Fruit fly (Drosophila melanogaster) whole organism, embryonic: ENCODE results near the gene Jhbp1.

ENCODE experiments used
- Antp ChIP-seq: fragments of 200-800 bp; sonication (Bioruptor generic); optimal IDR thresholded peaks from 3 replicates; lab custom pipeline; 2016; ENCODE audit warnings: missing biosample characterization, missing genetic modification characterization
- Atf6 ChIP-seq: fragments of 200-800 bp; sonication (Bioruptor generic); IDR thresholded peaks from 2 replicates; pipeline ENCODE4 v1.3.6; 2022; ENCODE audit warnings: missing biosample characterization, missing genetic modification characterization
- Blimp-1 ChIP-seq: fragments of 200-800 bp; sonication (Bioruptor generic); optimal IDR thresholded peaks from 3 replicates; lab custom pipeline; 2018; ENCODE audit warnings: missing biosample characterization, missing genetic modification characterization, mild to moderate bottlenecking, moderate library complexity, missing genetic modification reagents
- Bteb2 ChIP-seq: fragments of 200-800 bp; sonication (Bioruptor generic); optimal IDR thresholded peaks from 2 replicates; lab custom pipeline; 2016; ENCODE audit warnings: missing biosample characterization, missing genetic modification characterization
- CG10654 ChIP-seq: fragments of 200-800 bp; sonication (Bioruptor generic); optimal IDR thresholded peaks from 2 replicates; lab custom pipeline; 2016; ENCODE audit warnings: missing biosample characterization, missing genetic modification characterization
- CG10959 ChIP-seq: fragments of 200-800 bp; sonication (Bioruptor generic); IDR thresholded peaks from 2 replicates; pipeline ENCODE4 v1.3.6; 2022; ENCODE audit warnings: missing biosample characterization, missing genetic modification characterization
- CG11247 ChIP-seq: fragments of 200-800 bp; sonication (Bioruptor generic); IDR thresholded peaks from 2 replicates; pipeline ENCODE4 v1.3.6; 2022; ENCODE audit warnings: missing biosample characterization, missing genetic modification characterization
- CG13894 ChIP-seq: fragments of 200-800 bp; sonication (Bioruptor generic); optimal IDR thresholded peaks from 3 replicates; lab custom pipeline; 2018; ENCODE audit warnings: missing biosample characterization, mild to moderate bottlenecking, missing genetic modification characterization, moderate library complexity
- CG1603 ChIP-seq: fragments of 200-800 bp; sonication (Bioruptor generic); optimal IDR thresholded peaks from 2 replicates; lab custom pipeline; 2019; ENCODE audit warnings: missing biosample characterization, mild to moderate bottlenecking, missing genetic modification characterization, moderate library complexity
- CG16779 ChIP-seq: fragments of 200-800 bp; sonication (Bioruptor generic); IDR thresholded peaks from 2 replicates; pipeline ENCODE4 v1.3.6; 2022; ENCODE audit warnings: missing biosample characterization, missing genetic modification characterization
- CG17829 ChIP-seq: fragments of 200-800 bp; optimal IDR thresholded peaks from 2 replicates; lab custom pipeline; 2019; ENCODE audit warnings: missing biosample characterization, mild to moderate bottlenecking, missing genetic modification characterization, moderate library complexity
- CG18764 ChIP-seq: fragments of 200-800 bp; sonication (Bioruptor generic); optimal IDR thresholded peaks from 3 replicates; lab custom pipeline; 2016; ENCODE audit warnings: missing biosample characterization, missing genetic modification characterization
- CG2199 ChIP-seq: fragments of 200-800 bp; sonication (Bioruptor generic); IDR thresholded peaks from 3 replicates; pipeline ENCODE4 v1.3.6; 2022; ENCODE audit warnings: missing biosample characterization, missing genetic modification characterization
- CG30403 ChIP-seq: fragments of 200-800 bp; sonication (Bioruptor generic); optimal IDR thresholded peaks from 3 replicates; lab custom pipeline; 2016; ENCODE audit warnings: missing biosample characterization, missing genetic modification characterization
- CG32772 ChIP-seq: fragments of 200-800 bp; sonication (Bioruptor generic); IDR thresholded peaks from 2 replicates; pipeline ENCODE4 v1.3.6; 2022; ENCODE audit warnings: missing biosample characterization, missing genetic modification characterization
- CG33557 ChIP-seq: fragments of 200-800 bp; sonication (Bioruptor generic); optimal IDR thresholded peaks from 2 replicates; lab custom pipeline; 2019; ENCODE audit warnings: missing biosample characterization, mild to moderate bottlenecking, missing genetic modification characterization, moderate library complexity
- CG3838 ChIP-seq: fragments of 200-800 bp; sonication (Bioruptor generic); optimal IDR thresholded peaks from 3 replicates; lab custom pipeline; 2016; ENCODE audit warnings: missing biosample characterization, missing genetic modification characterization
- CG6683 ChIP-seq: fragments of 200-800 bp; sonication (Bioruptor generic); optimal IDR thresholded peaks from 2 replicates; lab custom pipeline; 2017; ENCODE audit warnings: missing biosample characterization, mild to moderate bottlenecking, missing genetic modification characterization, missing genetic modification reagents
- CG9215 ChIP-seq: fragments of 200-800 bp; sonication (Bioruptor generic); IDR thresholded peaks from 2 replicates; pipeline ENCODE4 v1.3.6; 2022; ENCODE audit warnings: missing biosample characterization, missing genetic modification characterization
- CG9727 ChIP-seq: fragments of 200-800 bp; sonication (Bioruptor generic); optimal IDR thresholded peaks from 3 replicates; lab custom pipeline; 2017; ENCODE audit warnings: missing biosample characterization, mild to moderate bottlenecking, missing genetic modification characterization
- CG9876 ChIP-seq: fragments of 200-800 bp; sonication (Bioruptor generic); optimal IDR thresholded peaks from 2 replicates; lab custom pipeline; 2016; ENCODE audit warnings: missing biosample characterization, missing genetic modification characterization
- CHES-1-like ChIP-seq: fragments of 200-800 bp; sonication (Bioruptor generic); optimal IDR thresholded peaks from 2 replicates; lab custom pipeline; 2016; ENCODE audit warnings: missing biosample characterization, missing genetic modification characterization
- Dbx ChIP-seq: fragments of 200-800 bp; sonication (Bioruptor generic); IDR thresholded peaks from 3 replicates; pipeline ENCODE4 v1.3.6; 2022; ENCODE audit warnings: missing biosample characterization, missing genetic modification characterization
- Ets65A ChIP-seq: fragments of 200-800 bp; sonication (Bioruptor generic); peaks from one replicate; lab custom pipeline; 2016; ENCODE audit warnings: missing biosample characterization, missing genetic modification characterization
- GATAe ChIP-seq: fragments of 200-800 bp; sonication (Bioruptor generic); conservative IDR thresholded peaks from 2 replicates; pipeline ENCODE4 v1.3.6; 2022; ENCODE audit warnings: missing biosample characterization, missing genetic modification characterization
- Hand ChIP-seq: fragments of 200-800 bp; sonication (Bioruptor generic); optimal IDR thresholded peaks from 2 replicates; lab custom pipeline; 2017; ENCODE audit warnings: mild to moderate bottlenecking, missing biosample characterization, missing genetic modification reagents, missing genetic modification characterization
- Hr3 ChIP-seq: fragments of 200-800 bp; sonication (Bioruptor generic); optimal IDR thresholded peaks from 3 replicates; lab custom pipeline; 2016; ENCODE audit warnings: missing biosample characterization, missing genetic modification characterization
- Hr78 ChIP-seq, 2 experiments: fragments of 200-800 bp in 1 of 2; fragments of >200 bp in 1 of 2; sonication (Bioruptor generic) in 1 of 2; optimal IDR thresholded peaks; 2 replicates each; lab custom pipeline; 2017 to 2019; ENCODE audit warnings: missing biosample characterization in 2 of 2, missing genetic modification characterization in 2 of 2, mild to moderate bottlenecking in 1 of 2, moderate library complexity in 1 of 2
- MESR4 ChIP-seq: fragments of 200-800 bp; sonication (Bioruptor generic); optimal IDR thresholded peaks from 2 replicates; lab custom pipeline; 2018; ENCODE audit warnings: missing biosample characterization, mild to moderate bottlenecking, missing genetic modification characterization, moderate library complexity
- Med ChIP-seq: fragments of 200-800 bp; sonication (Bioruptor generic); peaks from one replicate; lab custom pipeline; 2016; ENCODE audit warnings: missing biosample characterization, missing genetic modification characterization, mild to moderate bottlenecking, inconsistent platforms, moderate library complexity
- NK7.1 ChIP-seq: fragments of 200-800 bp; sonication (Bioruptor generic); optimal IDR thresholded peaks from 3 replicates; lab custom pipeline; 2016; ENCODE audit warnings: missing biosample characterization, missing genetic modification characterization
- TFAM ChIP-seq: fragments of 200-800 bp; sonication (Bioruptor generic); optimal IDR thresholded peaks from 2 replicates; lab custom pipeline; 2017; ENCODE audit warnings: missing biosample characterization, missing genetic modification characterization, inconsistent platforms
- YL-1 ChIP-seq: fragments of 200-800 bp; sonication (Bioruptor generic); optimal IDR thresholded peaks from 3 replicates; lab custom pipeline; 2017; ENCODE audit warnings: missing biosample characterization, mild to moderate bottlenecking, missing genetic modification characterization
- ase ChIP-seq: fragments of 200-800 bp; sonication (Bioruptor generic); IDR thresholded peaks from 3 replicates; pipeline ENCODE4 v1.3.6; 2022; ENCODE audit warnings: missing biosample characterization, missing genetic modification characterization
- az2 ChIP-seq: fragments of 200-800 bp; sonication (Bioruptor generic); optimal IDR thresholded peaks from 3 replicates; lab custom pipeline; 2016; ENCODE audit warnings: missing biosample characterization, missing genetic modification characterization
- bbx ChIP-seq: fragments of 200-800 bp; sonication (Bioruptor generic); IDR thresholded peaks from 2 replicates; pipeline ENCODE4 v1.3.6; 2022; ENCODE audit warnings: missing biosample characterization, missing genetic modification characterization; ENCODE audit not compliant: partially characterized antibody
- cad ChIP-seq: fragments of >200 bp; optimal IDR thresholded peaks from 2 replicates; lab custom pipeline; 2017; ENCODE audit warnings: missing biosample characterization, missing genetic modification characterization
- corto ChIP-seq: fragments of 200-800 bp; sonication (Bioruptor generic); optimal IDR thresholded peaks from 2 replicates; lab custom pipeline; 2016; ENCODE audit warnings: missing biosample characterization, mild to moderate bottlenecking, missing genetic modification characterization, moderate library complexity
- croc ChIP-seq: fragments of 200-800 bp; sonication (Bioruptor generic); conservative IDR thresholded peaks from 3 replicates; pipeline ENCODE4 v1.3.6; 2022; ENCODE audit warnings: missing biosample characterization, missing genetic modification characterization
- dan ChIP-seq: fragments of 200-800 bp; sonication (Bioruptor generic); IDR thresholded peaks from 2 replicates; pipeline ENCODE4 v1.3.6; 2022; ENCODE audit warnings: missing biosample characterization, missing genetic modification characterization
- fd102C ChIP-seq: fragments of 200-800 bp; sonication (Bioruptor generic); optimal IDR thresholded peaks from 2 replicates; lab custom pipeline; 2018; ENCODE audit warnings: missing biosample characterization, mild to moderate bottlenecking, missing genetic modification characterization, moderate library complexity
- fu2 ChIP-seq: fragments of 200-800 bp; sonication (Bioruptor generic); optimal IDR thresholded peaks from 2 replicates; lab custom pipeline; 2016; ENCODE audit warnings: missing biosample characterization, missing genetic modification characterization
- gt ChIP-seq: fragments of 200-800 bp; sonication (Bioruptor generic); IDR thresholded peaks from 2 replicates; pipeline ENCODE4 v1.3.6; 2022; ENCODE audit warnings: missing biosample characterization, missing genetic modification characterization
- hbn ChIP-seq: fragments of 200-800 bp; sonication (Bioruptor generic); IDR thresholded peaks from 2 replicates; pipeline ENCODE4 v1.3.6; 2022; ENCODE audit warnings: missing biosample characterization, missing genetic modification characterization; ENCODE audit not compliant: partially characterized antibody
- mam ChIP-seq: fragments of 200-800 bp; sonication (Bioruptor generic); optimal IDR thresholded peaks from 3 replicates; lab custom pipeline; 2016; ENCODE audit warnings: missing biosample characterization, missing genetic modification characterization
- mld ChIP-seq: fragments of 200-800 bp; sonication (Bioruptor generic); IDR thresholded peaks from 3 replicates; pipeline ENCODE4 v1.3.6; 2022; ENCODE audit warnings: missing biosample characterization, missing genetic modification characterization; ENCODE audit not compliant: partially characterized antibody
- nom ChIP-seq: fragments of 200-800 bp; sonication (Bioruptor generic); optimal IDR thresholded peaks from 2 replicates; lab custom pipeline; 2017; ENCODE audit warnings: missing biosample characterization, missing genetic modification characterization, mild to moderate bottlenecking, moderate library complexity, missing genetic modification reagents
- pfk ChIP-seq: fragments of 200-800 bp; sonication (Bioruptor generic); optimal IDR thresholded peaks from 2 replicates; lab custom pipeline; 2018; ENCODE audit warnings: missing biosample characterization, mild to moderate bottlenecking, missing genetic modification characterization, moderate library complexity
- row ChIP-seq: fragments of 200-800 bp; sonication (Bioruptor generic); IDR thresholded peaks from 3 replicates; pipeline ENCODE4 v1.3.6; 2022; ENCODE audit warnings: missing biosample characterization, missing genetic modification characterization
- tx ChIP-seq: fragments of 200-800 bp; sonication (Bioruptor generic); optimal IDR thresholded peaks from 2 replicates; lab custom pipeline; 2016; ENCODE audit warnings: missing biosample characterization, missing genetic modification characterization
- usp ChIP-seq: fragments of >200 bp; optimal IDR thresholded peaks from 2 replicates; lab custom pipeline; 2017; ENCODE audit warnings: missing biosample characterization, missing genetic modification characterization
- vfl ChIP-seq: fragments of 200-800 bp; sonication (Bioruptor generic); optimal IDR thresholded peaks from 2 replicates; lab custom pipeline; 2016; ENCODE audit warnings: missing biosample characterization, missing genetic modification characterization

Gene Jhbp1

DNA sequence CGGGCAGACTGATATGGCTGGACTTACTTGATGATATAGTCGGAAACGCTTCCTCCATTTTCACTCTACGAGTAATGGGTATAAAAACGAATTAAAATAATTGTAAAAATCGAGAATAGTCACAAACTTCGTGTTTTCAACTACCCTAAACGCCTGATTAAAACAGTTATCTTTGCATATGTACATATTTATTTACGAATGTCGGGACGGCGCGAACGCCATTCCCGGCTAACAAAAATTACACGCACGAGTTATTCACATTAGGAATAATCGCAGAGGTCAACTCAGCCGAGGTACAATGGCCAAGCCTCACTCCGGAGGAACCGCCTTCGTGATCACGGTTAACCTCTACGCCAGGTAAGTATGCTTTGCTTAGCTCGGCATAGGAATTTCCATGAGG, 17.5 kb upstream of the Jhbp1 start (continued):
- no peak for TF ChIP-seq CG9876 (GFP tag; lab: Kevin White, UChicago)
- no peak for TF ChIP-seq YL-1 (GFP tag; lab: Kevin White, UChicago)
- TF ChIP-seq Ets65A, result peak; percentile 5
- TF ChIP-seq TFAM (GFP tag; lab: Kevin White, UChicago), result no peak
- TF ChIP-seq Med (GFP tag; lab: Kevin White, UChicago), result peak; percentile 72
- no peak for TF ChIP-seq CG10654
- TF ChIP-seq CG10959 (GFP tag; lab: Robert Waterston, UW), result 0 out of 2 replicates have a peak, but pooled peaks have one; percentile 38
- TF ChIP-seq vfl (GFP tag; lab: Kevin White, UChicago), result no peak
- no peak for TF ChIP-seq CG9215 (GFP tag; lab: Robert Waterston, UW)
- TF ChIP-seq CG18764 (GFP tag; lab: Kevin White, UChicago), result no peak
- no peak for TF ChIP-seq CG1603 (tag; lab: Kevin White, UChicago)
- TF ChIP-seq Hr78 (GFP tag; optimal IDR thresholded peaks at IDR 0.05; lab: Kevin White, UChicago), result no peak
- no peak for TF ChIP-seq CG13894 (tag; lab: Kevin White, UChicago)
- TF ChIP-seq CG32772, result no peak
- TF ChIP-seq fu2 (GFP tag; lab: Kevin White, UChicago), result no peak
- peak; percentile 28 for TF ChIP-seq CG17829 (tag; lab: Kevin White, UChicago)
- peak; percentile 10; the same call in 1 of the 2 replicates for TF ChIP-seq Atf6 (GFP tag; lab: Robert Waterston, UW)
- no peak for TF ChIP-seq cad (GFP tag; lab: Kevin White, UChicago)
- TF ChIP-seq bbx (GFP tag; lab: Robert Waterston, UW), result peak; percentile 14; the same call in 1 of the 2 replicates
- TF ChIP-seq ase (GFP tag; lab: Robert Waterston, UW), result no peak
- no peak for TF ChIP-seq NK7.1 (GFP tag; lab: Kevin White, UChicago)
- TF ChIP-seq nom (GFP tag; lab: Kevin White, UChicago), result no peak
- no peak for TF ChIP-seq CG30403 (GFP tag; lab: Kevin White, UChicago)
- TF ChIP-seq Bteb2 (GFP tag; lab: Kevin White, UChicago), result no peak
- no peak for TF ChIP-seq mld (GFP tag; lab: Robert Waterston, UW)
- TF ChIP-seq CG6683 (GFP tag; lab: Kevin White, UChicago), result no peak
- TF ChIP-seq tx (GFP tag; lab: Kevin White, UChicago), result no peak
- TF ChIP-seq Hr3, result no peak
- no peak for TF ChIP-seq croc (GFP tag; lab: Robert Waterston, UW)
- TF ChIP-seq Dbx (GFP tag; lab: Robert Waterston, UW), result no peak
- TF ChIP-seq Antp (GFP tag; lab: Kevin White, UChicago), result peak; percentile 13
- no peak for TF ChIP-seq pfk
- no peak for TF ChIP-seq Blimp-1
- no peak for TF ChIP-seq GATAe (GFP tag; lab: Robert Waterston, UW)
- no peak for TF ChIP-seq CG3838
- TF ChIP-seq mam (GFP tag; lab: Kevin White, UChicago), result no peak
- no peak for TF ChIP-seq row (GFP tag; lab: Robert Waterston, UW)
- TF ChIP-seq fd102C, result peak; percentile 64
- TF ChIP-seq hbn (GFP tag; lab: Robert Waterston, UW), result no peak
- TF ChIP-seq corto (GFP tag; lab: Kevin White, UChicago), result no peak
- TF ChIP-seq CHES-1-like (GFP tag; lab: Kevin White, UChicago), result no peak
- TF ChIP-seq CG9727 (GFP tag; lab: Kevin White, UChicago), result no peak
- TF ChIP-seq az2, result no peak
- no peak for TF ChIP-seq dan (GFP tag; lab: Robert Waterston, UW)
- peak; percentile 79; the same call in 1 of the 3 replicates for TF ChIP-seq CG2199 (GFP tag; lab: Robert Waterston, UW)
- no peak for TF ChIP-seq CG16779 (GFP tag; lab: Robert Waterston, UW)
- TF ChIP-seq Hand (GFP tag; lab: Kevin White, UChicago), result no peak
- TF ChIP-seq CG33557 (GFP tag; lab: Kevin White, UChicago), result no peak
- TF ChIP-seq CG11247 (GFP tag; lab: Robert Waterston, UW), result no peak
- TF ChIP-seq MESR4, result no peak
- TF ChIP-seq usp, result no peak
- TF ChIP-seq gt (GFP tag; lab: Robert Waterston, UW), result no peak
